Worm (Caenorhabditis elegans): ENCODE results near the gene irg-7.

DNA sequence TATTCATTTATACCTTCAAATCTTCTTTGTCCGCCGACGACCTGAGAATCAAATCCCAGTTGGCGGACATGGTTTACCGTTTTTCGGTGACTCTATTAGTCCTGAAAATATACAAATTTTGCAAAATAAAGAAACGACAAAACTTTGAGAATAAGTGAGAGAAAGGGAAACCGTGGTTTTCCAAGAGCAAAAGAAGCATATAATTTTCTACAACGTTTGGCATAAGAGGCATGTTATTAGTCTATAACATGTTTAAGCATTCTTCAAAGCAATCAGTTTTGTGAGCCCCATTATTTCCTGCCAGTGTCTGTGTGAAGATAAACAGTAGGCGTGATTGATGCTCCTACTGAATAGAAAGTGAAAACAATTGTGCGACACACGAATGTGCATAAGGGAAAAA is 36.7 kb upstream of the irg-7 start, which contains the start of gene K09C4.10:
- TF ChIP-seq mes-2 (tag; optimal IDR thresholded peaks at IDR 0.05; ENCODE audit: poor library complexity, severe bottlenecking) (no peak), nhr-76 (tag; optimal IDR thresholded peaks at IDR 0.05) (no peak), spr-3 (GFP tag; optimal IDR thresholded peaks at IDR 0.05) (no peak), nhr-77 (tag; optimal IDR thresholded peaks at IDR 0.05) (no peak)
